Fruit fly (Drosophila melanogaster) whole organism, prepupa: ENCODE measurements around the gene mub.

Experiments used
- Blimp-1 ChIP-seq: fragments of 200-800 bp; sonication (Bioruptor generic); optimal IDR thresholded peaks from 3 replicates; lab custom pipeline; 2017; ENCODE audit warnings: missing biosample characterization, missing genetic modification characterization, mild to moderate bottlenecking, moderate library complexity, missing genetic modification reagents
- CG10631 ChIP-seq: fragments of 200-800 bp; sonication (Bioruptor generic); optimal IDR thresholded peaks from 2 replicates; lab custom pipeline; 2016; ENCODE audit warnings: missing biosample characterization, missing genetic modification characterization
- CG10669 ChIP-seq: fragments of 200-800 bp; sonication (Bioruptor generic); optimal IDR thresholded peaks from 3 replicates; lab custom pipeline; 2018; ENCODE audit warnings: missing biosample characterization, mild to moderate bottlenecking, missing genetic modification characterization, moderate library complexity
- CG11294 ChIP-seq: fragments of 200-800 bp; sonication (Bioruptor generic); IDR thresholded peaks from 2 replicates; pipeline ENCODE4 v1.3.6; 2022; ENCODE audit warnings: missing biosample characterization, missing genetic modification characterization
- CG11762 ChIP-seq: fragments of 200-800 bp; sonication (Bioruptor generic); optimal IDR thresholded peaks from 3 replicates; lab custom pipeline; 2016; ENCODE audit warnings: missing biosample characterization, missing genetic modification characterization; ENCODE audit not compliant: insufficient read depth
- CG11902 ChIP-seq: fragments of 200-800 bp; sonication (Bioruptor generic); optimal IDR thresholded peaks from 3 replicates; lab custom pipeline; 2016; ENCODE audit warnings: missing biosample characterization, missing genetic modification characterization
- CG15336 ChIP-seq: fragments of 200-800 bp; sonication (Bioruptor generic); IDR thresholded peaks from 2 replicates; pipeline ENCODE4 v1.3.6; 2022; ENCODE audit warnings: missing biosample characterization, missing genetic modification characterization
- CG1621 ChIP-seq: fragments of 200-800 bp; sonication (Bioruptor generic); optimal IDR thresholded peaks from 3 replicates; lab custom pipeline; 2018; ENCODE audit warnings: missing biosample characterization, mild to moderate bottlenecking, missing genetic modification characterization
- CG16779 ChIP-seq: fragments of 200-800 bp; sonication (Bioruptor generic); optimal IDR thresholded peaks from 3 replicates; lab custom pipeline; 2017; ENCODE audit warnings: missing biosample characterization, mild to moderate bottlenecking, missing genetic modification characterization
- CG3032 ChIP-seq: fragments of 200-800 bp; optimal IDR thresholded peaks from 2 replicates; lab custom pipeline; 2019; ENCODE audit warnings: missing biosample characterization, mild to moderate bottlenecking, missing genetic modification characterization, moderate library complexity
- CG31627 ChIP-seq: fragments of 200-800 bp; sonication (Bioruptor generic); optimal IDR thresholded peaks from 3 replicates; lab custom pipeline; 2016; ENCODE audit warnings: missing biosample characterization, missing genetic modification characterization
- CG34406 ChIP-seq: fragments of 200-800 bp; sonication (Bioruptor generic); optimal IDR thresholded peaks from 3 replicates; lab custom pipeline; 2016; ENCODE audit warnings: missing biosample characterization, missing genetic modification characterization
- CG3919 ChIP-seq: fragments of 200-800 bp; sonication (Bioruptor generic); optimal IDR thresholded peaks from 3 replicates; lab custom pipeline; 2016; ENCODE audit warnings: missing biosample characterization, missing genetic modification characterization
- CG4318 ChIP-seq: fragments of 200-800 bp; sonication (Bioruptor generic); optimal IDR thresholded peaks from 3 replicates; lab custom pipeline; 2017; ENCODE audit warnings: missing biosample characterization, mild to moderate bottlenecking, missing genetic modification characterization
- CG6163 ChIP-seq: fragments of 200-800 bp; sonication (Bioruptor generic); IDR thresholded peaks from 3 replicates; pipeline ENCODE4 v1.3.6; 2022; ENCODE audit warnings: missing biosample characterization, missing genetic modification characterization
- CG6276 ChIP-seq: fragments of 200-800 bp; sonication (Bioruptor generic); optimal IDR thresholded peaks from 2 replicates; lab custom pipeline; 2017; ENCODE audit warnings: missing biosample characterization, mild to moderate bottlenecking, missing genetic modification characterization
- CG6792 ChIP-seq: fragments of 200-800 bp; sonication (Bioruptor generic); optimal IDR thresholded peaks from 3 replicates; lab custom pipeline; 2016; ENCODE audit warnings: missing biosample characterization, missing genetic modification characterization
- CG6808 ChIP-seq: fragments of 200-800 bp; sonication (Bioruptor generic); optimal IDR thresholded peaks from 3 replicates; lab custom pipeline; 2017; ENCODE audit warnings: missing biosample characterization, missing genetic modification characterization, mild to moderate bottlenecking, moderate library complexity, missing genetic modification reagents
- CG6854 ChIP-seq: fragments of 200-800 bp; sonication (Bioruptor generic); optimal IDR thresholded peaks from 2 replicates; lab custom pipeline; 2017; ENCODE audit warnings: missing biosample characterization, mild to moderate bottlenecking, missing genetic modification characterization
- CG7368 ChIP-seq: fragments of 200-800 bp; sonication (Bioruptor generic); optimal IDR thresholded peaks from 3 replicates; lab custom pipeline; 2016; ENCODE audit warnings: missing biosample characterization, missing genetic modification characterization
- CG8119 ChIP-seq: fragments of 200-800 bp; sonication (Bioruptor generic); IDR thresholded peaks from 3 replicates; pipeline ENCODE4 v1.3.6; 2022; ENCODE audit warnings: missing biosample characterization, missing genetic modification characterization
- CG8319 ChIP-seq: fragments of 200-800 bp; sonication (Bioruptor generic); optimal IDR thresholded peaks from 3 replicates; lab custom pipeline; 2016; ENCODE audit warnings: missing biosample characterization, missing genetic modification characterization
- CG9139 ChIP-seq: fragments of 200-800 bp; sonication (Bioruptor generic); optimal IDR thresholded peaks from 3 replicates; lab custom pipeline; 2017; ENCODE audit warnings: missing biosample characterization, mild to moderate bottlenecking, missing genetic modification characterization
- Eip75B ChIP-seq: fragments of 200-800 bp; sonication (Bioruptor generic); optimal IDR thresholded peaks from 3 replicates; lab custom pipeline; 2016; ENCODE audit warnings: missing biosample characterization, missing genetic modification characterization
- Eip78C ChIP-seq: fragments of 200-800 bp; sonication (Bioruptor generic); peaks from one replicate; lab custom pipeline; 2016; ENCODE audit warnings: missing biosample characterization, missing genetic modification characterization
- Eip93F ChIP-seq: fragments of 200-800 bp; sonication (Bioruptor generic); optimal IDR thresholded peaks from 2 replicates; lab custom pipeline; 2016; ENCODE audit warnings: missing biosample characterization, mild to moderate bottlenecking, missing genetic modification characterization
- Ets21C ChIP-seq: fragments of 200-800 bp; sonication (Bioruptor generic); optimal IDR thresholded peaks from 3 replicates; lab custom pipeline; 2016; ENCODE audit warnings: missing biosample characterization, missing genetic modification characterization
- Ets96B ChIP-seq: fragments of 200-800 bp; optimal IDR thresholded peaks from 2 replicates; lab custom pipeline; 2019; ENCODE audit warnings: missing biosample characterization, mild to moderate bottlenecking, missing genetic modification characterization, moderate library complexity
- Gug ChIP-seq: fragments of 200-800 bp; sonication (Bioruptor generic); IDR thresholded peaks from 2 replicates; pipeline ENCODE4 v1.3.6; 2022; ENCODE audit warnings: missing biosample characterization, missing genetic modification characterization
- Hr39 ChIP-seq: fragments of 200-800 bp; sonication (Bioruptor generic); optimal IDR thresholded peaks from 2 replicates; lab custom pipeline; 2016; ENCODE audit warnings: missing biosample characterization, missing genetic modification characterization
- Lpt ChIP-seq: fragments of 200-800 bp; sonication (Bioruptor generic); optimal IDR thresholded peaks from 3 replicates; lab custom pipeline; 2016; ENCODE audit warnings: missing biosample characterization, missing genetic modification characterization
- Met ChIP-seq: fragments of 200-800 bp; sonication (Bioruptor generic); optimal IDR thresholded peaks from 3 replicates; lab custom pipeline; 2016; ENCODE audit warnings: missing biosample characterization, missing genetic modification characterization
- OdsH ChIP-seq: fragments of 200-800 bp; sonication (Bioruptor generic); optimal IDR thresholded peaks from 3 replicates; lab custom pipeline; 2016; ENCODE audit warnings: missing biosample characterization, missing genetic modification characterization
- Sox102F ChIP-seq: fragments of 200-800 bp; sonication (Bioruptor generic); optimal IDR thresholded peaks from 2 replicates; lab custom pipeline; 2016; ENCODE audit warnings: missing biosample characterization, mild to moderate bottlenecking, missing genetic modification characterization
- Sox14 ChIP-seq: fragments of 200-800 bp; sonication (Bioruptor generic); optimal IDR thresholded peaks from 3 replicates; lab custom pipeline; 2016; ENCODE audit warnings: missing biosample characterization, missing genetic modification characterization
- achi ChIP-seq: fragments of 200-800 bp; sonication (Bioruptor generic); optimal IDR thresholded peaks from 3 replicates; lab custom pipeline; 2016; ENCODE audit warnings: missing biosample characterization, missing genetic modification characterization
- acj6 ChIP-seq: fragments of 200-800 bp; sonication (Bioruptor generic); optimal IDR thresholded peaks from 3 replicates; lab custom pipeline; 2016; ENCODE audit warnings: missing biosample characterization, missing genetic modification characterization
- cyc ChIP-seq: fragments of 200-800 bp; sonication (Bioruptor generic); optimal IDR thresholded peaks from 3 replicates; lab custom pipeline; 2016; ENCODE audit warnings: missing biosample characterization, missing genetic modification characterization
- dac ChIP-seq: fragments of 200-800 bp; sonication (Bioruptor generic); optimal IDR thresholded peaks from 2 replicates; lab custom pipeline; 2017; ENCODE audit warnings: missing biosample characterization, mild to moderate bottlenecking, missing genetic modification characterization
- dsx ChIP-seq: fragments of 200-800 bp; optimal IDR thresholded peaks from 3 replicates; lab custom pipeline; 2019; ENCODE audit warnings: missing biosample characterization, mild to moderate bottlenecking, missing genetic modification characterization, moderate library complexity; ENCODE audit not compliant: poor library complexity, severe bottlenecking
- eg ChIP-seq: fragments of 200-800 bp; sonication (Bioruptor generic); IDR thresholded peaks from 3 replicates; pipeline ENCODE4 v1.3.6; 2022; ENCODE audit warnings: missing biosample characterization, missing genetic modification characterization
- fd59A ChIP-seq: fragments of 200-800 bp; sonication (Bioruptor generic); optimal IDR thresholded peaks from 2 replicates; lab custom pipeline; 2017; ENCODE audit warnings: missing biosample characterization, mild to moderate bottlenecking, missing genetic modification characterization, missing genetic modification reagents
- pdm3 ChIP-seq: fragments of 200-800 bp; sonication (Bioruptor generic); optimal IDR thresholded peaks from 3 replicates; lab custom pipeline; 2016; ENCODE audit warnings: missing biosample characterization, missing genetic modification characterization
- ss ChIP-seq, 2 experiments: fragments of 200-800 bp; sonication (Bioruptor generic); optimal IDR thresholded peaks; 2 replicates in 1 of 2; 3 replicates in 1 of 2; lab custom pipeline; 2017 to 2018; ENCODE audit warnings: mild to moderate bottlenecking in 2 of 2, missing biosample characterization in 2 of 2, missing genetic modification characterization in 2 of 2, moderate library complexity in 1 of 2
- svp ChIP-seq: fragments of 200-800 bp; sonication (Bioruptor generic); peaks from one replicate; lab custom pipeline; 2016; ENCODE audit warnings: missing biosample characterization, missing genetic modification characterization
- topi ChIP-seq: fragments of 200-800 bp; sonication (Bioruptor generic); optimal IDR thresholded peaks from 3 replicates; lab custom pipeline; 2016; ENCODE audit warnings: missing biosample characterization, missing genetic modification characterization
- vri ChIP-seq: fragments of 200-800 bp; sonication (Bioruptor generic); optimal IDR thresholded peaks from 3 replicates; lab custom pipeline; 2016; ENCODE audit warnings: missing biosample characterization, mild to moderate bottlenecking, missing genetic modification characterization

mub gene

DNA sequence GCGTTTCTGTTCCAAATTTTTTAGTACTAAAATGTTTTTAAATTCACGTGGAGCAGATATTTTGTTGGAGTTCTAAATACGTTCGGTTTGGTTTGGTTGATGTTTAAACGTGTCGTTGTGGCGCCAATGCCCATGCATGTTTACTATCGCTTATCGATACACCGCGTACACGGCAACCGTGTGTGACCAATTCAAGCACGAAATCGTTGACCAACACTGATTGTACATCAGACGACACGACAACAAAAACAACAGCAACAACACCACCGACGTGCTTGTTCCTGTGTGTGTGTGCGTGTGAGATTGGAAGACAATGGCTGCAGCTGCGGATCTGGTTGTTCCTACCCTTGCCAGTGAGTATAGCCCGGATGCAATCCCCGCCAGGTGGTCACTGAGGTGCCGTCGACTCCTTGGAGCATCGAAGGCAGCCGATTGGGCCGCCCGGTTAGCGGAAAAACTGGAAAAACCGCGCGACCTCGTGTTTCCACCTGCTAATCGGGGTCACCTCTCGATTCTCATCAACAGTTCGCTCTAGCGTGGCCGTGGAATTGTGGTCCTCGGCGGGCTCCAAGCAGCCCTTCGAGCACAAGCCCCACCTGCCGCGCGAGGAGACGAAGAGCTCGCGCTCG lies 19.7 kb upstream of the mub start, which contains the start of gene eIF2A (continued):
- peak; percentile 34 for TF ChIP-seq Hr39 (GFP tag; lab: Kevin White, UChicago)
- TF ChIP-seq, all 60 proteins: peak for 21

DNA sequence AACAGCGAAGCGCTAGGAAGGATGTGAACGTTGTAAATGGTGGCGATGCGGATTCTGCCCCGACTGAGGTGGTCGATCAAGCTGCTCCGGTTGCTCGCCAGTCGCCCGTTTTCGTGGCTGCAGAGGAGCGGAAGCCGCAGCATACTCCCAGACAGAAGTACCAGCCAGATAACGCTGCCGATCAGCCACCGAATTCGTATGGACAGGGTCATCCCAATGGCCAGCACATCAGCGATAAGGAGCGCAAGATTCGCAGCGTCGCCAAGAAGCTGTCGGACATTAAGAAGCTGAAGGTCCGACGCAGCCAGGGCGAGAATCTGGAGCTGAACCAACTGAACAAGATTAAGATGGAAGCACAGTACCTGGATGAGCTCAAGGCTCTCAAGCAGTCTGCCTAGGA lies 17.5 kb upstream of the mub start:
- TF ChIP-seq svp (GFP tag; lab: Kevin White, UChicago) = peak; percentile 95
- no peak for TF ChIP-seq pdm3 (GFP tag; lab: Kevin White, UChicago)
- TF ChIP-seq, all 60 proteins: peak for 1

DNA sequence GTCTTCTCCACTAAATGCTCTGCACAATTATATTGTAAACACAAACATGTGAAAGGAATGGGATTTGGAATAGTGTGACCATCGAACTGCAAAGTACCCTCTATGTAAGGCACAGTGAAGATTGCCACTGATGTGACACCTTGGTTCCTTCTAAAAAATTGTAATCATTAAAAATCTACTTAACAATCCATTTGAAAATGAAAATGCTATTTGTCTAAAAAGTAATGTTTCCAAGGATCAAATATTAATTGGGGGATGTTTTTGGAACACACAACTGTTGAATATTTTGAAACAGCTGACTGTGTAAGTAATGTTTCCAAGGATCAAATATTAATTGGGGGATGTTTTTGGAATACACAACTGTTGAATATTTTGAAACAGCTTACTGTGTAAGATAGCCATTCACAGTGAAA lies 16.4 kb upstream of the mub start, which contains the start of gene CG32448:
TSS of gene CG32448 (minus strand) at position 304 of the 413 bp plus-strand sequence.
- peak; percentile 82 for TF ChIP-seq CG31627 (GFP tag; lab: Kevin White, UChicago)
- TF ChIP-seq CG11762 (GFP tag; lab: Kevin White, UChicago) = peak; percentile 40
- TF ChIP-seq Eip78C = peak; percentile 89
- TF ChIP-seq CG6276 (GFP tag; lab: Kevin White, UChicago) = no peak
- TF ChIP-seq CG6808 (GFP tag; lab: Kevin White, UChicago) = no peak
- peak; percentile 53 for TF ChIP-seq CG8119 (GFP tag; lab: Robert Waterston, UW)
- TF ChIP-seq cyc = peak; percentile 75
- TF ChIP-seq dac (GFP tag; lab: Kevin White, UChicago) = peak; percentile 7
- no peak for TF ChIP-seq Ets21C
- TF ChIP-seq CG6163 (GFP tag; lab: Robert Waterston, UW) = peak; percentile 74
- peak; percentile 65 for TF ChIP-seq Eip75B
- peak; percentile 14 for TF ChIP-seq CG8319 (GFP tag; lab: Kevin White, UChicago)
- peak; percentile 47 for TF ChIP-seq CG11902 (GFP tag; lab: Kevin White, UChicago)
- TF ChIP-seq dsx (GFP tag; lab: Kevin White, UChicago) = peak; percentile 40
- peak; percentile 42 for TF ChIP-seq achi (GFP tag; lab: Kevin White, UChicago)
- TF ChIP-seq Ets96B = peak; percentile 41
- TF ChIP-seq Hr39 (GFP tag; lab: Kevin White, UChicago) = peak; percentile 83
- peak; percentile 78 for TF ChIP-seq Sox14 (GFP tag; lab: Kevin White, UChicago)
- no peak for TF ChIP-seq Eip93F (GFP tag; lab: Kevin White, UChicago)
- peak; percentile 23 for TF ChIP-seq CG34406 (GFP tag; lab: Kevin White, UChicago)
- TF ChIP-seq fd59A = no peak
- no peak for TF ChIP-seq CG10631 (GFP tag; lab: Kevin White, UChicago)
- TF ChIP-seq acj6 (GFP tag; lab: Kevin White, UChicago) = peak; percentile 62
- no peak for TF ChIP-seq CG6854 (GFP tag; lab: Kevin White, UChicago)
- TF ChIP-seq Gug = peak; percentile 58
- TF ChIP-seq Sox102F (GFP tag; lab: Kevin White, UChicago) = no peak
- no peak for TF ChIP-seq ss (GFP tag; optimal IDR thresholded peaks at IDR 0.05; lab: Kevin White, UChicago)
- TF ChIP-seq Met = no peak
- TF ChIP-seq pdm3 (GFP tag; lab: Kevin White, UChicago) = no peak
- peak; percentile 56 for TF ChIP-seq CG7368 (GFP tag; lab: Kevin White, UChicago)
- peak; percentile 87 for TF ChIP-seq svp (GFP tag; lab: Kevin White, UChicago)
- no peak for TF ChIP-seq CG4318 (GFP tag; lab: Kevin White, UChicago)
- TF ChIP-seq CG1621 = no peak
- TF ChIP-seq CG3032 (tag; lab: Kevin White, UChicago) = peak; percentile 51
- TF ChIP-seq vri = no peak
- TF ChIP-seq CG3919 (GFP tag; lab: Kevin White, UChicago) = peak; percentile 61
- TF ChIP-seq topi (GFP tag; lab: Kevin White, UChicago) = peak; percentile 60
- no peak for TF ChIP-seq Blimp-1 (GFP tag; lab: Kevin White, UChicago)
- peak; percentile 42 for TF ChIP-seq CG6792
- peak; percentile 88 for TF ChIP-seq eg (GFP tag; lab: Robert Waterston, UW)
- no peak for TF ChIP-seq CG9139 (GFP tag; lab: Kevin White, UChicago)
- TF ChIP-seq Lpt (GFP tag; lab: Kevin White, UChicago) = no peak
- TF ChIP-seq OdsH (GFP tag; lab: Kevin White, UChicago) = peak; percentile 72
- no peak for TF ChIP-seq CG16779 (tag; lab: Kevin White, UChicago)
- TF ChIP-seq CG10669 = peak; percentile 53
- TF ChIP-seq CG15336 (GFP tag; lab: Robert Waterston, UW) = peak; percentile 65
- TF ChIP-seq CG11294 = peak; percentile 45; the same call in 1 of the 2 replicates
